Worm (Caenorhabditis elegans) whole organism, midembryonic: ENCODE data around the gene nep-4.
"Not testable (repeated sequence)": the region's sequence is repeated elsewhere in the genome, so short reads cannot be mapped to it uniquely, and the experiment has no call there.

Source experiments
- flt-1 ChIP-seq: fragments of 200-800 bp; sonication (Bioruptor generic); IDR thresholded peaks from 2 replicates; pipeline ENCODE4 v1.3.6; 2022; ENCODE audit warnings: missing genetic modification characterization, missing compliant biosample characterization
- klf-2 ChIP-seq: fragments of 200-800 bp; sonication (Bioruptor generic); conservative IDR thresholded peaks from 2 replicates; pipeline ENCODE4 v1.3.6; 2022; ENCODE audit warnings: missing genetic modification reagents, missing genetic modification characterization, missing compliant biosample characterization
- med-1 ChIP-seq: sonication (generic microtip); optimal IDR thresholded peaks from 2 replicates; lab custom pipeline; 2017; ENCODE audit warnings: missing genetic modification characterization, mild to moderate bottlenecking, missing compliant biosample characterization, antibody characterized with exemption, missing genetic modification reagents; ENCODE audit not compliant: insufficient read depth
- ref-1 ChIP-seq: fragments of 200-800 bp; sonication (Bioruptor generic); conservative IDR thresholded peaks from 2 replicates; pipeline ENCODE4 v1.3.6; 2022; ENCODE audit warnings: missing genetic modification reagents, missing genetic modification characterization, missing compliant biosample characterization
- tab-1 ChIP-seq: fragments of 200-800 bp; sonication (Bioruptor generic); IDR thresholded peaks from 2 replicates; pipeline ENCODE4 v1.3.6; 2022; ENCODE audit warnings: missing genetic modification characterization, missing compliant biosample characterization
- ztf-29 ChIP-seq: fragments of 200-800 bp; sonication (Bioruptor generic); IDR thresholded peaks from 2 replicates; pipeline ENCODE4 v1.3.6; 2022; ENCODE audit warnings: missing genetic modification reagents, missing genetic modification characterization, missing compliant biosample characterization

DNA sequence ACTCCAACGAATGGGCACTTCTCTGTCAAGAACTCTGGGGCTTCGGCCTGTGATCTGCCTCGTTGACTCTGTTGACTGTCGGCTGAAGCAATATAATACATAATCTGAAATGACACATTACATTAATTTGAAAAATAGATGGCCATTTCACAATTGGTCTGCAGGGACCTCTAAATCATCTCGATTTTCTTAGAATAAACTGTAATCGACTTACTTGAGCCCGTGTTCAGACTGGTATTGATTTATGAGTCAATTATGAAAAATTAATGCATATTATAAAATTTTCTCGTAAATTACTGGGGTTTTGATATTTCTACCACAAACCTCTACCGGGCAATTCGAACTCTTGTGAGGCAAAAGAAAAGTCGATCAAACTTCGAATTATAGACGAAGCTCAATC is 5.4 kb upstream of the nep-4 start, which contains the start of gene C53B7.6:
- not testable (repeated sequence) for TF ChIP-seq med-1 (GFP tag; lab: Kevin White, UChicago); flt-1 (GFP tag; lab: Robert Waterston, UW); klf-2 (GFP tag; lab: Robert Waterston, UW); ztf-29 (GFP tag; lab: Robert Waterston, UW); tab-1 (GFP tag; lab: Robert Waterston, UW); ref-1
